Fruit fly (Drosophila melanogaster): ENCODE data around the gene mRpL2.

dm6 chr3L:11117733-11118132, 2.9 kb upstream of the mRpL2 start:
- no peak for TF ChIP-seq CG7839 (tag; optimal IDR thresholded peaks at IDR 0.05)
- no peak for TF ChIP-seq Optix (GFP tag; IDR thresholded peaks at IDR 0.05)
- no peak for TF ChIP-seq dmrt99B (tag; optimal IDR thresholded peaks at IDR 0.05)
- TF ChIP-seq ap (GFP tag; IDR thresholded peaks at IDR 0.05), result no peak
- TF ChIP-seq BtbVII (GFP tag; optimal IDR thresholded peaks at IDR 0.05), result no peak
- no peak for TF ChIP-seq tin (GFP tag; optimal IDR thresholded peaks at IDR 0.05)
- TF ChIP-seq CG18476 (GFP tag; optimal IDR thresholded peaks at IDR 0.05), result no peak
- no peak for TF ChIP-seq Vsx1 (GFP tag; optimal IDR thresholded peaks at IDR 0.05)
- no peak for TF ChIP-seq repo (GFP tag; optimal IDR thresholded peaks at IDR 0.05)
- no peak for TF ChIP-seq Hr78 (GFP tag; optimal IDR thresholded peaks at IDR 0.05)

Data from whole organism, embryonic.